Fruit fly (Drosophila melanogaster): ENCODE results near the gene CG13096.

DNA sequence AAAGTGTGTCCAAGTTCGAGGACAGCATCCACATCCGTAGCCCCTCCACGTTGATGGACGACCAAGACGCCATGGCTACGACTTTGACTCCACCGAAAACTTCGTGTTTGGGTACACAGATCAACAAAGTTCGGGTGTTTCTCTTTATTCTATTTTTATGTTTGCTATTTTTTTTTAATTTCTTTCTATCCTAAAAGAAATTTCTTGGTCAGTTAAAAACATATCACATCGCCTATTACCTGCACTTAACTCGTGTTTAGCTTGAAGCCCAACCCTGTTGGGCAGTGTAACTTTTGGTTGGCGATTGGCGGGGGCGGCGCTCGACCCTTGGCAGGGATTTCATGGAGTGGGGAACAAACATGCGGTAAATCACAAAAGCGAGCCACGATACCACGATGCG is 38.2 kb downstream of the CG13096 start:
- TF ChIP-seq CTCF (optimal IDR thresholded peaks at IDR 0.05) = no peak
- TF ChIP-seq CG8478 (optimal IDR thresholded peaks at IDR 0.05) = no peak
